Fruit fly (Drosophila melanogaster) whole organism: ENCODE data around the gene CG6938.
A peak's percentile ranks its signal among the peaks of the same experiment; 100 is the strongest.

ENCODE experiments used
- CG8478 ChIP-seq: fragments of >200 bp; optimal IDR thresholded peaks from 2 replicates; lab custom pipeline; 2018; ENCODE audit warnings: inconsistent platforms
- Dll ChIP-seq: fragments of >200 bp; optimal IDR thresholded peaks from 2 replicates; lab custom pipeline; 2017
- EcR ChIP-seq, 2 experiments: fragments of >200 bp; optimal IDR thresholded peaks; 2 replicates each; lab custom pipeline; 2017; ENCODE audit warnings: missing biosample characterization in 2 of 2, missing genetic modification characterization in 2 of 2, missing genetic modification reagents in 2 of 2
- pan ChIP-seq: fragments of >200 bp; optimal IDR thresholded peaks from 2 replicates; lab custom pipeline; 2017
- psq ChIP-seq: fragments of >200 bp; optimal IDR thresholded peaks from 2 replicates; lab custom pipeline; 2017
- usp ChIP-seq: fragments of >200 bp; optimal IDR thresholded peaks from 2 replicates; lab custom pipeline; 2017; ENCODE audit warnings: missing biosample characterization, missing genetic modification characterization, mixed read lengths

The CG6938 gene

DNA sequence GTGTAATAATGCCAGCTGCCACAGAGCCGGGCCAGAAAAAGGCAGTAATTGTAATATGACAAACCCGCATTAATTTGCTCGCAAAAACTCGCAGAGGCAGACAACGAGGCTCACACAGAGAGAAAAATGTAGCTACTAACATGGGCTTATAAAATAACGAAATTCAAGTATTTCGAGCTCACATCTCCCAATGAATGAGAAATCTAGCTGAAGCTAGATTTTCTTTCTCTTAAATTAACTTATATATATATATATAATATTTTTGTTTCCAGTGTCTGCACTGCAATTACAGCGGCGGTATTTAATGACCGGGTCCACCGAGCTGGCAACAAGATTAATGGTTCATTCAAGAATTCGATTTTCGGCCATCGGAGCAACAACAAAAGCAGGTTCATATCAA is 31.5 kb downstream of the CG6938 start:
- TF ChIP-seq EcR (GFP tag; optimal IDR thresholded peaks at IDR 0.05; lab: Kevin White, UChicago) (no peak), CG8478 (lab: Kevin White, UChicago) (no peak), usp (no peak), Dll (lab: Kevin White, UChicago) (no peak), pan (lab: Kevin White, UChicago) (no peak), psq (no peak)

DNA sequence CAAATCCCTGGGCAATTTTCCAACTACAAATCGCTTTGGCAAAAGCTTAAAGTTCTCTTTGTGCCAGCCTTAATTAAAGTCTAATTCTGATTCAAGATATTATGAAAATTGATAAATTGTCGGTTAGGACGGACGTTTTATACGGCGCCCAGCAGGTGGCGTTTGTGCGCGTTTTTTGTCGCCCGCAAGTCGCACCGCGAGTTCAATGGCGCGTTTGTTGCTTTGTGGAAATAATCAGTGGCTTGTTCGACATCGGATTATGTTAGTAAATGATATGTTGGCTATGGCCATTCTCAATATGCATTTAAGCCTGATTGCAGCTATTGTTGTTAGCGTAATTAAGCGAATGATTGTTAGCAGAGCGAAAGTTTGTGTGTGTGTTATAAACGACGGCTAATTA is 37.2 kb downstream of the CG6938 start:
- TF ChIP-seq usp (no peak), psq (no peak), CG8478 (lab: Kevin White, UChicago) (no peak), Dll (lab: Kevin White, UChicago) (no peak)

DNA sequence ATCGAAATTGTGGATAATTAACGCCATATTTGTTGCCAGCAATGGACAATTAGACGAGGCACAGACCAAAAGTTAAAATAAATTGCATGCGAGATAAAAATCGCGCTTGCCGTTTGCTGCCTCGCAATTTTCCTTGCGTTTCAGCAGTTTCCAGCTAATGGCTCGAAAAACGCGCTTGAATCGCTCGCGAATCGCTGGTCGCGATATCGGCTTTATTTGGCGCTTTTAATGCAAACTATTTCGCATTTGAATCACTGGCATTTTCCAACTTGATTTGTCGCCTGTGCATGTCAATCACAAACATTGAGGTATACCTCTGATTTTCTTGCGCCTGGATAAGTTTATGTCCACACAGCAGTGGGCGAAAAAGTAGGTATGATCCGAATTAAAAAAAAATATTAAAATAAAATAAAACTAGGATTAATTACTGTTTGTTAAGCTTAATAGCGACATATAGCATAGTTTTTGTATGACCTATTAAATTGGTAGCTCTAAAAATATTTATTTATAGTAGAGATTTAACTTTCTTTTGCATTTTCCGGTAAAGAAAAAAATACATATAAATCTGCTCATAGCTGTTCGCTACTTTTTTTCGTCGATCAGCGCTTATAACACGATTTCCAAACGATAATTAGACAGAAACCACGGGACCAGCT is 38.6 kb downstream of the CG6938 start:
- no peak for TF ChIP-seq Dll (lab: Kevin White, UChicago)
- no peak for TF ChIP-seq CG8478 (lab: Kevin White, UChicago)
- no peak for TF ChIP-seq pan (lab: Kevin White, UChicago)
- no peak for TF ChIP-seq psq

DNA sequence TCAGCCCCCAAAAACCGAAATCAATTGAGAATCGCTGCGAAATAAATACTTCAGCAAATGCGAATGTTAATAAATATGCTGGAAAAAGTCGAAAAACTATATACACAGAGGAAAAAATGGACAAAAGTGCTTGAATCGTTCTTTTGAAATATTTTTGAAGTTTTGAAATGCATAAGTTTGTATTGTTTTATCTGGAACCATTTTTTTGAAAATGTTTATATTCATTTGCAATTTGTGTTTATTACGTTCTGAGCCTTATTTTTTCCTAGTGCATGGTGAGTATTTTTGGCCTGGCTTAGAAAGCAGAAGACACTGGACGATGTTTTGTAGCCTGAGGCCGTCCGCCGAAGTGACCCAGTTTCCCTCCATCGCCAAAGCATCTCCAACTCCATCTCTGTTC is 40.2 kb downstream of the CG6938 start:
- no peak for TF ChIP-seq psq
- no peak for TF ChIP-seq pan (lab: Kevin White, UChicago)
- TF ChIP-seq usp: no peak
- TF ChIP-seq EcR (GFP tag; optimal IDR thresholded peaks at IDR 0.05; lab: Kevin White, UChicago): no peak
- no peak for TF ChIP-seq Dll (lab: Kevin White, UChicago)
- TF ChIP-seq CG8478 (lab: Kevin White, UChicago): no peak

DNA sequence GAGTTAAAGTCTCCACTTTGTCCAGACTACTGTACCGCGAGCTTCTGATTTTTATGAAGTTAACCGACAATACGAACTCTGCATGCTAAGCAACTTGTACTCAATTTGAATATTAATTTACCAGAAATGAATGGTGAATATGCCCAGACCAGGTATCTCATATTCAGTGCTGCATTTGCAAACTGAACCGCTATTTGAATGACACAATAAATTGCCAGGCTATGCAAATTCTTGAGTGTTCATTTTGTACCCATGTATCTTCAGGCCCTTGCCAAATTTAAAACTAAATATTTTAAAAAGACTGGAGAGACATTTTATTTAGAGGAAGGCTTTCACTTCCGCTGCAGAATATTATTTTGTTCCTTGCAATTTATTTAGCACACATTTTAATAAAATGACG is 43.2 kb downstream of the CG6938 start:
- TF ChIP-seq CG8478 (lab: Kevin White, UChicago) (no peak), pan (lab: Kevin White, UChicago) (no peak), psq (no peak), EcR (GFP tag; optimal IDR thresholded peaks at IDR 0.05; lab: Kevin White, UChicago) (no peak), Dll (lab: Kevin White, UChicago) (no peak), usp (no peak)

DNA sequence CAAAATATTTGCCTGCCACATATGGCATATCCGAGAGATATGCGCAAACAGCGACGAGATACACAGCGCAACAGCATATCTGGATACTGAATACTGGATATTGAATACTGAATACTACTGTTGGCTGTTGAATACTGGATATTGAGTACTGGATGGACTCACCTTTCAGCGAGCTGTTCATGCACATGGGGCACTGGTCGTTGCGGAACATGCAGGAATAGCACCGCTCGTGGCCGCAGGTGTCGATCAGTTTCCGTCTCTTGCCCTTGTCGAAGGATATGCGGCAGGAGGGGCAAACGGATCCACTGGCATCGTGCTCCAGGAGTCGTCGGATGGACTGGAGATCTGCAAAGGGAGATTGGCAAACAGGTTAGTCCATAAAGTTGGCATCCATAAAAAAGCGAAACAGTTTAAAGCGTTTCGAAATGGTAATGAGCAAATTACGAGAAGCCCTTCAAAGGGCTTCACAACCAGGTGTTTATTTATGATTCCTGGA is 43.9 kb downstream of the CG6938 start:
- TF ChIP-seq Dll (lab: Kevin White, UChicago): no peak
- no peak for TF ChIP-seq psq
- TF ChIP-seq EcR (GFP tag; optimal IDR thresholded peaks at IDR 0.05; lab: Kevin White, UChicago): no peak
- TF ChIP-seq CG8478 (lab: Kevin White, UChicago): no peak
- TF ChIP-seq pan (lab: Kevin White, UChicago): no peak
- no peak for TF ChIP-seq usp

DNA sequence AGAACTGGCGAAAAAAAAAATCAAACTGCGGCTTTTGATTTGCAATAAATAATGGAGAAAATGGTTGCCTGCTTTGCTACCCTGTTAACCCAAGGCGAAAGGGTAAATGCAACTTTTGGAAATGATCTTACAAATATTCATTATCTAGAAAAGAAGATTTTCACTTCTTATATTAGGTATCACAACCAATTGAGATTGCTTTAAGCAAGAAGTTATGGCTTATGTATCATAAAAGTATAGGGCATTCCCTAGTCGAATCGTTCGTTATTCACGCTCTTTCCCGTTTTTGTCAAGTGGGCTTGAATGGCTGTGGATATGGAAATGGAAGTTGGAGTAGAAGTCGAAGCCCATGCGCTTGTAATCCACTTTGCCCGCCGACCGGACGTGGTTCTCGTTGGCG is 45.8 kb downstream of the CG6938 start:
- TF ChIP-seq Dll (lab: Kevin White, UChicago) (no peak), usp (no peak), pan (lab: Kevin White, UChicago) (peak; percentile 46), psq (no peak)

DNA sequence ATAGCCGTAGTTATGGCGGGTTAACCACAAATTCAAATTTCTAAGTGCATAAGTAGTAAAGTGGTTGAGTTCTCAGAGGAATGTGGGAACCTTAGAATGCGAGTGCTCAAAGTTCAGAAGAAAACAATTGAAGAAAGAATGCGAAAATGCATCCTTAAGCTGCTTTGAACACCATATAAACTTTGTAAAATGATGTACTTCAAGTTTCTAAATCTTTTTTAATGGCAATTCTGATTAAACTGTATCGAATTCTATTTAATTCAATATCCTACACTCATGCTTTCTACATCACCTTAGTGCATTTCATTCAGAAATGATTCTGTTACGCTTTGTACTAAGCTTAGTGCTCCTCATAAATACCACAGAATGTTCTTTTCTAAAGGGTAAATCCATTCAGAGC is 47.6 kb downstream of the CG6938 start, which contains the start of gene CG43993:
CG43993 (plus strand) TSS at position 301 of the 400 bp plus-strand sequence.
- no peak for TF ChIP-seq usp
- TF ChIP-seq EcR (GFP tag; optimal IDR thresholded peaks at IDR 0.05; lab: Kevin White, UChicago): no peak
- TF ChIP-seq psq: no peak
- TF ChIP-seq Dll (lab: Kevin White, UChicago): no peak
- no peak for TF ChIP-seq pan (lab: Kevin White, UChicago)
- TF ChIP-seq CG8478 (lab: Kevin White, UChicago): no peak

DNA sequence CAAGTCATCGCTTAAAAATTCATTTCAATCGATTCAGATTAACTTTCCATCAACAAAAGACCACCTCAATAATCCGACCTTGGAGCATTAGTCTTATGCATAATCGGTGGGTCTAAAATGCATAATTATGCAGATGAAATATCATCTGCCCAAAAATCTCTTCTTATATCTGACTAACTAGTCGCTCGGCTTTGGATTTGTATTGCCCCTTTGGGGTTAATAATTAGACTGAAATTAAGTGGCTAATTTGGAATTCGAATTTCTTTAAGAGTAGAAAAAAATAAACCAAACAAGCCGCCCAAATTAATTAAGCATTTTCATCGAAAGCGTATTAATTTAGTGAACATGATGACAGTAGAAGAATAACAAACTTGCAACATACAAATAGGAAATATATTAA is 52.0 kb downstream of the CG6938 start:
- TF ChIP-seq pan (lab: Kevin White, UChicago) (no peak), EcR (GFP tag; optimal IDR thresholded peaks at IDR 0.05; lab: Kevin White, UChicago) (no peak), usp (no peak), psq (no peak), CG8478 (lab: Kevin White, UChicago) (no peak), Dll (lab: Kevin White, UChicago) (no peak)

DNA sequence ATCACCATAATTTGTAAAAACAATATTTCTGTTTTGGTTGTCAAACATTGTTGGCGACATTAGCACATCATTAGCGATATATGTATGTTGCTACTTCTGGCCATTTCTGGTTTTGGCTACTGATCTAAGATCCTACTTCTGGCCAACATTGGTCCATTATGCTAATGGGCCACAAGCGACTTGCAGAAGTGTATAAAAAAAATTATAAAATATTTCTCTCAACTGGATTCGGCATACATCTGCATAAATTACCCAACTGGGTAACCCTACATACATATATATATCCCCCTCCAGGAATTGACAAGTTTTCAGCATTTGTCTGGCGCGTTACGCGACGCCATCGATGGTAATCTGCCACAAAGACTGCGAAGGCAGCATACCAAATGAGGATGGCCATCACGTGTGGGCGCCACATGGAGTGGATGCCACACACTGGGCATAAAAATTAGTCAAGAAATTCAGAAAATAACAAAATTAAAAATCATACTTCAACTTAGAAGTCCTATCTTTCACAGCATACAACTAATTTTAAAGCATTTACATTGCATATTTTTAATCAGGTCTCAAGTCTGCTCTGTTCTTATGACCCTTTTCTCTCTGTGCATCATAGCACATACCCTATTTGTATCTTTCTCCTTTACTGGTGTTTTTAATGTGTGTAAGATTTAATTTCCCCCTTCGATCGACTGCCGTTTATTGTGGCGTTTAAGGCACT is 52.9 kb downstream of the CG6938 start:
- TF ChIP-seq Dll (lab: Kevin White, UChicago) (no peak), psq (no peak), CG8478 (lab: Kevin White, UChicago) (no peak), usp (no peak), pan (lab: Kevin White, UChicago) (no peak), EcR (GFP tag; optimal IDR thresholded peaks at IDR 0.05; lab: Kevin White, UChicago) (no peak)

DNA sequence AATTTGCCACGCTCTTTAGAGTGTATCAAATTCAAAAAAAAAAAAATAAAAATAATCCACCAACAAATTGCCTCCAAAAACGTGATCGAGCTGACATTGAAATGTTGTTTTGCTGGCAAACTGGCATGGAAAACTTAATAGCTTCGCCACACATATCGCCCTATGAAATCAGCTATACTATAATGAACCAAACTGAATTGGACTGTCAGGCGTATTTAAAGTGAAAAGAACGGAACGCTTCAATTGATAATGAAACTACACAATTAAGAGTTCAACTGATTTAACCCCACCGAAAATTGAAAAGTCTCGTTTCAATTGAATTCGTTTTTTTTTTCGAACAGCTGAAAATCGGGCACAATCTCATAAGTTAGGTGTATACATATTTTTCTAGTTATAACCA is 54.4 kb downstream of the CG6938 start:
- TF ChIP-seq psq: no peak
- TF ChIP-seq Dll (lab: Kevin White, UChicago): no peak
- no peak for TF ChIP-seq CG8478 (lab: Kevin White, UChicago)
- TF ChIP-seq usp: no peak
- no peak for TF ChIP-seq EcR (GFP tag; optimal IDR thresholded peaks at IDR 0.05; lab: Kevin White, UChicago)
- TF ChIP-seq pan (lab: Kevin White, UChicago): no peak
